Fruit fly (Drosophila melanogaster) whole organism, embryonic: Measurements from ENCODE around the gene CG32857.
A peak's percentile ranks its signal among the peaks of the same experiment; 100 is the strongest.

ENCODE experiments used
- Atf3 ChIP-seq: fragments of 200-800 bp; sonication (Bioruptor generic); optimal IDR thresholded peaks from 3 replicates; lab custom pipeline; 2016; ENCODE audit warnings: missing biosample characterization, missing genetic modification characterization
- CG10321 ChIP-seq: fragments of 200-800 bp; sonication (Bioruptor generic); IDR thresholded peaks from 2 replicates; pipeline ENCODE4 v1.3.6; 2022; ENCODE audit warnings: missing biosample characterization, missing genetic modification characterization
- CG10979 ChIP-seq: fragments of 200-800 bp; sonication (Bioruptor generic); optimal IDR thresholded peaks from 2 replicates; lab custom pipeline; 2018; ENCODE audit warnings: missing biosample characterization, mild to moderate bottlenecking, missing genetic modification characterization, moderate library complexity
- CG11723 ChIP-seq: fragments of 200-800 bp; sonication (Bioruptor generic); optimal IDR thresholded peaks from 2 replicates; lab custom pipeline; 2017; ENCODE audit warnings: missing biosample characterization, mild to moderate bottlenecking, missing genetic modification characterization
- CG15073 ChIP-seq: fragments of 200-800 bp; sonication (Bioruptor generic); optimal IDR thresholded peaks from 2 replicates; lab custom pipeline; 2016; ENCODE audit warnings: missing biosample characterization, missing genetic modification characterization
- CG1647 ChIP-seq: fragments of 200-800 bp; sonication (Bioruptor generic); optimal IDR thresholded peaks from 3 replicates; lab custom pipeline; 2016; ENCODE audit warnings: missing biosample characterization, missing genetic modification characterization
- CG17912 ChIP-seq: fragments of 200-800 bp; sonication (Bioruptor generic); optimal IDR thresholded peaks from 2 replicates; lab custom pipeline; 2018; ENCODE audit warnings: missing biosample characterization, mild to moderate bottlenecking, missing genetic modification characterization
- CG2120 ChIP-seq: fragments of 200-800 bp; sonication (Bioruptor generic); optimal IDR thresholded peaks from 3 replicates; lab custom pipeline; 2016; ENCODE audit warnings: missing biosample characterization, missing genetic modification characterization
- CG31441 ChIP-seq: fragments of 200-800 bp; sonication (Bioruptor generic); IDR thresholded peaks from 2 replicates; pipeline ENCODE4 v1.3.6; 2022; ENCODE audit warnings: missing biosample characterization, missing genetic modification characterization
- CG4617 ChIP-seq: fragments of 200-800 bp; sonication (Bioruptor generic); optimal IDR thresholded peaks from 3 replicates; lab custom pipeline; 2016; ENCODE audit warnings: missing biosample characterization, missing genetic modification characterization, borderline replicate concordance
- CG4707 ChIP-seq: fragments of 200-800 bp; sonication (Bioruptor generic); optimal IDR thresholded peaks from 2 replicates; lab custom pipeline; 2018; ENCODE audit warnings: missing biosample characterization, mild to moderate bottlenecking, missing genetic modification characterization, moderate library complexity
- CG7357 ChIP-seq: fragments of 200-800 bp; sonication (Bioruptor generic); IDR thresholded peaks from 3 replicates; pipeline ENCODE4 v1.3.6; 2022; ENCODE audit warnings: missing biosample characterization, missing genetic modification characterization
- CG7839 ChIP-seq: fragments of 200-800 bp; sonication (Bioruptor generic); optimal IDR thresholded peaks from 3 replicates; lab custom pipeline; 2018; ENCODE audit warnings: missing biosample characterization, mild to moderate bottlenecking, missing genetic modification characterization, moderate library complexity
- CG7987 ChIP-seq: fragments of 200-800 bp; sonication (Bioruptor generic); optimal IDR thresholded peaks from 2 replicates; lab custom pipeline; 2018; ENCODE audit warnings: missing biosample characterization, mild to moderate bottlenecking, missing genetic modification characterization, moderate library complexity
- CG8281 ChIP-seq: fragments of 200-800 bp; sonication (Bioruptor generic); optimal IDR thresholded peaks from 2 replicates; lab custom pipeline; 2018; ENCODE audit warnings: missing biosample characterization, mild to moderate bottlenecking, missing genetic modification characterization, moderate library complexity
- CG8388 ChIP-seq: fragments of 200-800 bp; sonication (Bioruptor generic); optimal IDR thresholded peaks from 2 replicates; lab custom pipeline; 2019; ENCODE audit warnings: missing biosample characterization, mild to moderate bottlenecking, missing genetic modification characterization, moderate library complexity
- D19A ChIP-seq: fragments of 200-800 bp; optimal IDR thresholded peaks from 3 replicates; lab custom pipeline; 2019; ENCODE audit warnings: missing biosample characterization, mild to moderate bottlenecking, missing genetic modification characterization, moderate library complexity
- Dp ChIP-seq: fragments of 200-800 bp; sonication (Bioruptor generic); optimal IDR thresholded peaks from 2 replicates; lab custom pipeline; 2018; ENCODE audit warnings: missing biosample characterization, mild to moderate bottlenecking, missing genetic modification characterization, moderate library complexity
- Ets97D ChIP-seq: fragments of 200-800 bp; sonication (Bioruptor generic); optimal IDR thresholded peaks from 3 replicates; lab custom pipeline; 2016; ENCODE audit warnings: missing biosample characterization, missing genetic modification characterization
- Fer1 ChIP-seq: fragments of 200-800 bp; sonication (Bioruptor generic); optimal IDR thresholded peaks from 2 replicates; lab custom pipeline; 2017; ENCODE audit warnings: missing biosample characterization, mild to moderate bottlenecking, missing genetic modification characterization
- Fer2 ChIP-seq: fragments of 200-800 bp; sonication (Bioruptor generic); optimal IDR thresholded peaks from 2 replicates; lab custom pipeline; 2018; ENCODE audit warnings: missing biosample characterization, mild to moderate bottlenecking, missing genetic modification characterization, moderate library complexity
- HLH3B ChIP-seq: fragments of 200-800 bp; sonication (Bioruptor generic); IDR thresholded peaks from 2 replicates; pipeline ENCODE4 v1.3.6; 2022; ENCODE audit warnings: missing biosample characterization, missing genetic modification characterization
- HLHmδ ChIP-seq: fragments of 200-800 bp; sonication (Bioruptor generic); optimal IDR thresholded peaks from 2 replicates; lab custom pipeline; 2018; ENCODE audit warnings: missing biosample characterization, mild to moderate bottlenecking, missing genetic modification characterization, moderate library complexity
- Hand ChIP-seq: fragments of 200-800 bp; sonication (Bioruptor generic); optimal IDR thresholded peaks from 2 replicates; lab custom pipeline; 2017; ENCODE audit warnings: mild to moderate bottlenecking, missing biosample characterization, missing genetic modification reagents, missing genetic modification characterization
- HmgZ ChIP-seq: fragments of 200-800 bp; sonication (Bioruptor generic); optimal IDR thresholded peaks from 2 replicates; lab custom pipeline; 2018; ENCODE audit warnings: missing biosample characterization, mild to moderate bottlenecking, missing genetic modification characterization
- Hmx ChIP-seq: fragments of 200-800 bp; sonication (Bioruptor generic); optimal IDR thresholded peaks from 2 replicates; lab custom pipeline; 2016; ENCODE audit warnings: missing biosample characterization, missing genetic modification characterization
- MESR4 ChIP-seq: fragments of 200-800 bp; sonication (Bioruptor generic); optimal IDR thresholded peaks from 2 replicates; lab custom pipeline; 2018; ENCODE audit warnings: missing biosample characterization, mild to moderate bottlenecking, missing genetic modification characterization, moderate library complexity
- NC2α ChIP-seq: fragments of 200-800 bp; sonication (Bioruptor generic); optimal IDR thresholded peaks from 2 replicates; lab custom pipeline; 2016; ENCODE audit warnings: missing biosample characterization, missing genetic modification characterization
- NK7.1 ChIP-seq: fragments of 200-800 bp; sonication (Bioruptor generic); optimal IDR thresholded peaks from 3 replicates; lab custom pipeline; 2016; ENCODE audit warnings: missing biosample characterization, missing genetic modification characterization
- PHDP ChIP-seq: fragments of 200-800 bp; sonication (Bioruptor generic); optimal IDR thresholded peaks from 3 replicates; lab custom pipeline; 2018; ENCODE audit warnings: missing biosample characterization, mild to moderate bottlenecking, missing genetic modification characterization, moderate library complexity
- Ravus ChIP-seq: fragments of 200-800 bp; sonication (Bioruptor generic); IDR thresholded peaks from 2 replicates; pipeline ENCODE4 v1.3.6; 2022; ENCODE audit warnings: missing biosample characterization, missing genetic modification characterization
- Rfx ChIP-seq: fragments of 200-800 bp; sonication (Bioruptor generic); IDR thresholded peaks from 2 replicates; pipeline ENCODE4 v1.3.6; 2022; ENCODE audit warnings: missing biosample characterization, missing genetic modification characterization
- Scr ChIP-seq: fragments of 200-800 bp; sonication (Bioruptor generic); IDR thresholded peaks from 2 replicates; pipeline ENCODE4 v1.3.6; 2022; ENCODE audit warnings: missing biosample characterization, missing genetic modification characterization; ENCODE audit not compliant: partially characterized antibody
- Sox100B ChIP-seq: fragments of 200-800 bp; sonication (Bioruptor generic); optimal IDR thresholded peaks from 3 replicates; lab custom pipeline; 2018; ENCODE audit warnings: missing biosample characterization, mild to moderate bottlenecking, missing genetic modification characterization
- Trl ChIP-seq, 3 experiments: fragments of >200 bp in 2 of 3; fragments of 200-800 bp in 1 of 3; sonication (Bioruptor generic) in 1 of 3; optimal IDR thresholded peaks; 2 replicates in 1 of 3; 3 replicates in 2 of 3; lab custom pipeline; 2016 to 2017; ENCODE audit warnings: missing biosample characterization in 1 of 3, missing genetic modification characterization in 1 of 3
- YL-1 ChIP-seq: fragments of 200-800 bp; sonication (Bioruptor generic); optimal IDR thresholded peaks from 3 replicates; lab custom pipeline; 2017; ENCODE audit warnings: missing biosample characterization, mild to moderate bottlenecking, missing genetic modification characterization
- az2 ChIP-seq: fragments of 200-800 bp; sonication (Bioruptor generic); optimal IDR thresholded peaks from 3 replicates; lab custom pipeline; 2016; ENCODE audit warnings: missing biosample characterization, missing genetic modification characterization
- crol ChIP-seq: fragments of 200-800 bp; sonication (Bioruptor generic); IDR thresholded peaks from 2 replicates; pipeline ENCODE4 v1.3.6; 2022; ENCODE audit warnings: missing biosample characterization, missing genetic modification characterization
- crp ChIP-seq, 2 experiments: fragments of 200-800 bp; sonication (Bioruptor generic); optimal IDR thresholded peaks; 2 replicates in 1 of 2; 3 replicates in 1 of 2; lab custom pipeline; 2017; ENCODE audit warnings: missing biosample characterization in 2 of 2, missing genetic modification characterization in 2 of 2, mild to moderate bottlenecking in 1 of 2, moderate library complexity in 1 of 2
- danr ChIP-seq: fragments of 200-800 bp; sonication (Bioruptor generic); IDR thresholded peaks from 2 replicates; pipeline ENCODE4 v1.3.6; 2022; ENCODE audit warnings: missing biosample characterization, missing genetic modification characterization
- emc ChIP-seq: fragments of 200-800 bp; sonication (Bioruptor generic); optimal IDR thresholded peaks from 2 replicates; lab custom pipeline; 2016; ENCODE audit warnings: missing biosample characterization, missing genetic modification characterization
- gcm2 ChIP-seq: fragments of 200-800 bp; sonication (Bioruptor generic); optimal IDR thresholded peaks from 2 replicates; lab custom pipeline; 2016; ENCODE audit warnings: missing biosample characterization, missing genetic modification characterization
- h ChIP-seq: fragments of >200 bp; optimal IDR thresholded peaks from 2 replicates; lab custom pipeline; 2017
- ind ChIP-seq: fragments of 200-800 bp; sonication (Bioruptor generic); optimal IDR thresholded peaks from 3 replicates; lab custom pipeline; 2016; ENCODE audit warnings: missing biosample characterization, missing genetic modification characterization
- jigr1 ChIP-seq: fragments of 200-800 bp; sonication (Bioruptor generic); IDR thresholded peaks from 3 replicates; pipeline ENCODE4 v1.3.6; 2022; ENCODE audit warnings: missing biosample characterization, missing genetic modification characterization
- nom ChIP-seq: fragments of 200-800 bp; sonication (Bioruptor generic); optimal IDR thresholded peaks from 2 replicates; lab custom pipeline; 2017; ENCODE audit warnings: missing biosample characterization, missing genetic modification characterization, mild to moderate bottlenecking, moderate library complexity, missing genetic modification reagents
- pita ChIP-seq: fragments of 200-800 bp; sonication (Bioruptor generic); optimal IDR thresholded peaks from 2 replicates; lab custom pipeline; 2017; ENCODE audit warnings: missing biosample characterization, mild to moderate bottlenecking, missing genetic modification characterization
- pzg ChIP-seq: fragments of 200-800 bp; sonication (Bioruptor generic); optimal IDR thresholded peaks from 3 replicates; lab custom pipeline; 2018; ENCODE audit warnings: missing biosample characterization, mild to moderate bottlenecking, missing genetic modification characterization, moderate library complexity
- row ChIP-seq: fragments of 200-800 bp; sonication (Bioruptor generic); IDR thresholded peaks from 3 replicates; pipeline ENCODE4 v1.3.6; 2022; ENCODE audit warnings: missing biosample characterization, missing genetic modification characterization
- run ChIP-seq: fragments of 200-800 bp; sonication (Bioruptor generic); optimal IDR thresholded peaks from 3 replicates; lab custom pipeline; 2018; ENCODE audit warnings: missing biosample characterization, mild to moderate bottlenecking, missing genetic modification characterization
- wek ChIP-seq: fragments of 200-800 bp; sonication (Bioruptor generic); optimal IDR thresholded peaks from 3 replicates; lab custom pipeline; 2018; ENCODE audit warnings: missing biosample characterization, mild to moderate bottlenecking, missing genetic modification characterization, moderate library complexity

CG32857 gene

dm6 chrX:21604956-21605502 lies 12.4 kb downstream of the CG32857 start, which contains the start of gene GCS2alpha (continued):
- no peak for TF ChIP-seq CG10979 (tag; lab: Kevin White, UChicago)
- no peak for TF ChIP-seq CG7357 (GFP tag; lab: Robert Waterston, UW)
- no peak for TF ChIP-seq Rfx (GFP tag; lab: Robert Waterston, UW)
- no peak for TF ChIP-seq Atf3
- no peak for TF ChIP-seq PHDP (tag; lab: Kevin White, UChicago)
- TF ChIP-seq nom, result no peak
- no peak for TF ChIP-seq Trl (optimal IDR thresholded peaks at IDR 0.05; lab: Kevin White, UChicago)
- no peak for TF ChIP-seq Trl (GFP tag; optimal IDR thresholded peaks at IDR 0.05; lab: Kevin White, UChicago)
- TF ChIP-seq Fer1 (GFP tag; lab: Kevin White, UChicago), result no peak
- peak; percentile 30 for TF ChIP-seq CG4617 (GFP tag; lab: Kevin White, UChicago)
- TF ChIP-seq Ravus, result no peak
- peak; percentile 12; the same call in 1 of the 3 replicates for TF ChIP-seq row (GFP tag; lab: Robert Waterston, UW)
- no peak for TF ChIP-seq CG7839 (tag; lab: Kevin White, UChicago)
- TF ChIP-seq Hand, result no peak
- no peak for TF ChIP-seq HLHmδ (GFP tag; lab: Kevin White, UChicago)
- TF ChIP-seq emc (GFP tag; lab: Kevin White, UChicago), result no peak
- no peak for TF ChIP-seq run (tag; lab: Kevin White, UChicago)
- TF ChIP-seq D19A (tag; lab: Kevin White, UChicago), result no peak
- TF ChIP-seq CG11723 (GFP tag; lab: Kevin White, UChicago), result no peak
- no peak for TF ChIP-seq NC2α
- TF ChIP-seq CG4707, result no peak
- no peak for TF ChIP-seq CG10321 (GFP tag; lab: Robert Waterston, UW)
- TF ChIP-seq Fer2 (tag; lab: Kevin White, UChicago), result no peak
- no peak for TF ChIP-seq Scr (GFP tag; lab: Robert Waterston, UW)
- no peak for TF ChIP-seq danr (GFP tag; lab: Robert Waterston, UW)
- TF ChIP-seq CG15073, result no peak
- no peak for TF ChIP-seq CG8388 (GFP tag; lab: Kevin White, UChicago)
- TF ChIP-seq crol (GFP tag; lab: Robert Waterston, UW), result no peak
- TF ChIP-seq pzg (GFP tag; lab: Kevin White, UChicago), result peak; percentile 62
- TF ChIP-seq HLH3B (GFP tag; lab: Robert Waterston, UW), result no peak
- TF ChIP-seq Dp, result peak; percentile 76
- TF ChIP-seq CG1647 (GFP tag; lab: Kevin White, UChicago), result no peak
- TF ChIP-seq CG31441 (GFP tag; lab: Robert Waterston, UW), result no peak
- TF ChIP-seq CG2120, result no peak
- TF ChIP-seq gcm2 (GFP tag; lab: Kevin White, UChicago), result no peak
- no peak for TF ChIP-seq YL-1 (GFP tag; lab: Kevin White, UChicago)
- no peak for TF ChIP-seq jigr1 (GFP tag; lab: Robert Waterston, UW)
- TF ChIP-seq wek (GFP tag; lab: Kevin White, UChicago), result no peak
- TF ChIP-seq Hmx (GFP tag; lab: Kevin White, UChicago), result no peak
- no peak for TF ChIP-seq NK7.1 (GFP tag; lab: Kevin White, UChicago)
- no peak for TF ChIP-seq CG17912
- no peak for TF ChIP-seq CG8281 (tag; lab: Kevin White, UChicago)
- TF ChIP-seq CG7987 (GFP tag; lab: Kevin White, UChicago), result no peak
- no peak for TF ChIP-seq ind (GFP tag; lab: Kevin White, UChicago)
- no peak for TF ChIP-seq h (lab: Kevin White, UChicago)
- TF ChIP-seq Sox100B (GFP tag; lab: Kevin White, UChicago), result no peak
- TF ChIP-seq pita (GFP tag; lab: Kevin White, UChicago), result no peak
- no peak for TF ChIP-seq Ets97D (GFP tag; lab: Kevin White, UChicago)
- peak; percentile 70 for TF ChIP-seq MESR4 (GFP tag; lab: Kevin White, UChicago)
- TF ChIP-seq HmgZ (tag; lab: Kevin White, UChicago), result no peak
- TF ChIP-seq az2 (GFP tag; lab: Kevin White, UChicago), result no peak
- peak in 1 of 2 experiments; percentile 32 for TF ChIP-seq crp (GFP tag; optimal IDR thresholded peaks at IDR 0.05; lab: Kevin White, UChicago)
